Worm (Caenorhabditis elegans): ENCODE results near the gene C44H9.4.

DNA sequence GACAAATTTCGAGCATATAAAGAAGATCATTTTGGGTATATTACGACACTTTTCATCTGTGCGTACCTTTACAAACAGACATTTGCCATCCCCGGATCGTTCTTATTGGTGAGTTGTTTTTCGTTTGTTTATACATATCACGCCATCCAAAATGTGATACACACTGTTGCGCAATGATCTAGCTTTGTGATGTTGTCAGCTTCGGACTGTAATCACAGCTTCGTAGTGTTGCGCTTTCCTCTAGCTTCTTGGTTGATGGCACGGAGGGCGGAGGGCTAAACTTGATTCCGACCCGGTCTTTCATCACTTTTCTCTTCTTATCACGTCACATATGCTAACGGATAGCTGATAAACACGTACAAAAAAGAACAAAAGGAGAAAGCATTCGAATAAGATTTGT is 43.9 kb downstream of the C44H9.4 start:
- TF ChIP-seq ama-1 (optimal IDR thresholded peaks at IDR 0.05) (no peak), scrt-1 (GFP tag; IDR thresholded peaks at IDR 0.05) (no peak), B0310.2 (tag; optimal IDR thresholded peaks at IDR 0.05) (no peak)
